Fruit fly (Drosophila melanogaster): ENCODE results near the gene CG15517.

Gene CG15517

dm6 chr3R:29867470-29867869, 36.2 kb downstream of the CG15517 start:
- TF ChIP-seq psq (optimal IDR thresholded peaks at IDR 0.05) (no peak), pan (optimal IDR thresholded peaks at IDR 0.05) (no peak), EcR (GFP tag; optimal IDR thresholded peaks at IDR 0.05) (no peak), Dll (optimal IDR thresholded peaks at IDR 0.05) (no peak), CG8478 (optimal IDR thresholded peaks at IDR 0.05) (no peak), usp (GFP tag; optimal IDR thresholded peaks at IDR 0.05) (no peak)

- TF ChIP-seq psq (optimal IDR thresholded peaks at IDR 0.05) (no peak), Dll (optimal IDR thresholded peaks at IDR 0.05) (no peak), CG8478 (optimal IDR thresholded peaks at IDR 0.05) (no peak), usp (GFP tag; optimal IDR thresholded peaks at IDR 0.05) (no peak), EcR (GFP tag; optimal IDR thresholded peaks at IDR 0.05) (no peak), pan (optimal IDR thresholded peaks at IDR 0.05) (no peak)
Measured at dm6 chr3R:29866706-29867105, 36.9 kb downstream of the CG15517 start.

- TF ChIP-seq Dll (optimal IDR thresholded peaks at IDR 0.05) (no peak), psq (optimal IDR thresholded peaks at IDR 0.05) (no peak), usp (GFP tag; optimal IDR thresholded peaks at IDR 0.05) (no peak), EcR (GFP tag; optimal IDR thresholded peaks at IDR 0.05) (no peak), pan (optimal IDR thresholded peaks at IDR 0.05) (no peak), CG8478 (optimal IDR thresholded peaks at IDR 0.05) (no peak)
Measured at dm6 chr3R:29862795-29863194, 40.8 kb downstream of the CG15517 start.

dm6 chr3R:29861432-29862249, 42.0 kb downstream of the CG15517 start, which contains the start of the genes CG15514 and RpS8:
Gene CG15514 (minus strand): TSS chr3R:29861494.
Gene RpS8 (plus strand): TSS chr3R:29861582.
- TF ChIP-seq CG8478 (optimal IDR thresholded peaks at IDR 0.05), result no peak
- TF ChIP-seq usp (GFP tag; optimal IDR thresholded peaks at IDR 0.05), result no peak
- TF ChIP-seq EcR (GFP tag; optimal IDR thresholded peaks at IDR 0.05), result no peak
- TF ChIP-seq pan (optimal IDR thresholded peaks at IDR 0.05), result no peak
- TF ChIP-seq psq (optimal IDR thresholded peaks at IDR 0.05), result no peak
- no peak for TF ChIP-seq Dll (optimal IDR thresholded peaks at IDR 0.05)

- no peak for TF ChIP-seq pan (optimal IDR thresholded peaks at IDR 0.05)
- no peak for TF ChIP-seq usp (GFP tag; optimal IDR thresholded peaks at IDR 0.05)
- no peak for TF ChIP-seq CG8478 (optimal IDR thresholded peaks at IDR 0.05)
- no peak for TF ChIP-seq EcR (GFP tag; optimal IDR thresholded peaks at IDR 0.05)
Measured at dm6 chr3R:29859763-29860162, 43.9 kb downstream of the CG15517 start.

- no peak for TF ChIP-seq CG8478 (optimal IDR thresholded peaks at IDR 0.05)
- no peak for TF ChIP-seq usp (GFP tag; optimal IDR thresholded peaks at IDR 0.05)
- no peak for TF ChIP-seq psq (optimal IDR thresholded peaks at IDR 0.05)
- no peak for TF ChIP-seq Dll (optimal IDR thresholded peaks at IDR 0.05)
- no peak for TF ChIP-seq pan (optimal IDR thresholded peaks at IDR 0.05)
- TF ChIP-seq EcR (GFP tag; optimal IDR thresholded peaks at IDR 0.05), result no peak
Measured at dm6 chr3R:29858806-29859205, 44.8 kb downstream of the CG15517 start, which contains the start of gene CG7824. Gene CG7824 (minus strand): TSS chr3R:29858936.

- no peak for TF ChIP-seq Dll (optimal IDR thresholded peaks at IDR 0.05)
- no peak for TF ChIP-seq pan (optimal IDR thresholded peaks at IDR 0.05)
- no peak for TF ChIP-seq psq (optimal IDR thresholded peaks at IDR 0.05)
- TF ChIP-seq CG8478 (optimal IDR thresholded peaks at IDR 0.05), result no peak
- no peak for TF ChIP-seq EcR (GFP tag; optimal IDR thresholded peaks at IDR 0.05)
- no peak for TF ChIP-seq usp (GFP tag; optimal IDR thresholded peaks at IDR 0.05)
Measured at dm6 chr3R:29857228-29857627, 46.4 kb downstream of the CG15517 start, which contains the start of gene dgt1. Gene dgt1 (minus strand): TSS chr3R:29857491.
